Worm (Caenorhabditis elegans) whole organism, L3 larva: ENCODE results near the gene srd-39.

ENCODE experiments used
- R02D3.7 ChIP-seq: fragments of 150-350 bp; optimal IDR thresholded peaks from 2 replicates; lab custom pipeline; 2014; ENCODE audit warnings: missing biosample characterization, missing genetic modification characterization
- aly-2 ChIP-seq: fragments of 150-350 bp; optimal IDR thresholded peaks from 2 replicates; lab custom pipeline; 2014; ENCODE audit warnings: missing biosample characterization, missing genetic modification characterization
- ceh-16 ChIP-seq: sonication (generic microtip); optimal IDR thresholded peaks from 2 replicates; lab custom pipeline; 2017; ENCODE audit warnings: missing biosample characterization, missing genetic modification characterization
- ceh-28 ChIP-seq: fragments of 150-350 bp; optimal IDR thresholded peaks from 2 replicates; lab custom pipeline; 2014; ENCODE audit warnings: missing biosample characterization, missing genetic modification reagents, missing genetic modification characterization
- ceh-82 ChIP-seq: fragments of 150-350 bp; optimal IDR thresholded peaks from 2 replicates; lab custom pipeline; 2014; ENCODE audit warnings: missing biosample characterization, missing genetic modification characterization
- ceh-9 ChIP-seq: sonication (generic microtip); optimal IDR thresholded peaks from 2 replicates; lab custom pipeline; 2018; ENCODE audit warnings: missing biosample characterization, missing genetic modification characterization
- egl-27 ChIP-seq: sonication (generic microtip); optimal IDR thresholded peaks from 4 replicates; lab custom pipeline; 2017; ENCODE audit warnings: missing biosample characterization, missing genetic modification reagents, missing genetic modification characterization
- egl-5 ChIP-seq: fragments of 150-350 bp; optimal IDR thresholded peaks from 2 replicates; lab custom pipeline; 2017; ENCODE audit warnings: missing biosample characterization, missing genetic modification reagents, missing genetic modification characterization, inconsistent platforms
- elt-2 ChIP-seq: sonication (generic microtip); optimal IDR thresholded peaks from 2 replicates; lab custom pipeline; 2016; ENCODE audit warnings: missing genetic modification reagents, mild to moderate bottlenecking, missing genetic modification characterization, missing compliant biosample characterization
- fkh-10 ChIP-seq: sonication (generic microtip); optimal IDR thresholded peaks from 2 replicates; lab custom pipeline; 2017; ENCODE audit warnings: missing biosample characterization, missing genetic modification reagents, missing genetic modification characterization
- fos-1 ChIP-seq: fragments of 150-350 bp; optimal IDR thresholded peaks from 2 replicates; lab custom pipeline; 2014; ENCODE audit warnings: missing biosample characterization, missing genetic modification characterization
- hmg-11 ChIP-seq: sonication (generic microtip); optimal IDR thresholded peaks from 2 replicates; lab custom pipeline; 2016; ENCODE audit warnings: missing genetic modification characterization, missing compliant biosample characterization
- jun-1 ChIP-seq: fragments of 150-350 bp; optimal IDR thresholded peaks from 2 replicates; lab custom pipeline; 2014; ENCODE audit warnings: missing biosample characterization, missing genetic modification reagents, missing genetic modification characterization
- lin-15B ChIP-seq: fragments of 150-350 bp; optimal IDR thresholded peaks from 2 replicates; lab custom pipeline; 2014; ENCODE audit warnings: missing biosample characterization, missing genetic modification characterization
- lin-39 ChIP-seq: fragments of 150-350 bp; optimal IDR thresholded peaks from 2 replicates; lab custom pipeline; 2018; ENCODE audit warnings: missing biosample characterization, missing genetic modification reagents, missing genetic modification characterization
- lsy-12 ChIP-seq: sonication (generic microtip); optimal IDR thresholded peaks from 2 replicates; lab custom pipeline; 2016; ENCODE audit warnings: mild to moderate bottlenecking, missing genetic modification characterization, missing compliant biosample characterization
- mdl-1 ChIP-seq: fragments of 150-350 bp; optimal IDR thresholded peaks from 2 replicates; lab custom pipeline; 2014; ENCODE audit warnings: missing biosample characterization, missing genetic modification characterization
- mml-1 ChIP-seq: fragments of 150-350 bp; sonication (generic microtip); optimal IDR thresholded peaks from 3 replicates; lab custom pipeline; 2014; ENCODE audit warnings: missing biosample characterization, missing genetic modification characterization
- nfya-1 ChIP-seq: sonication (generic microtip); optimal IDR thresholded peaks from 2 replicates; lab custom pipeline; 2017; ENCODE audit warnings: missing genetic modification characterization, mild to moderate bottlenecking, missing compliant biosample characterization, antibody characterized with exemption, moderate library complexity; ENCODE audit not compliant: insufficient read depth
- nhr-11 ChIP-seq: fragments of 150-350 bp; optimal IDR thresholded peaks from 2 replicates; lab custom pipeline; 2014; ENCODE audit warnings: missing biosample characterization, missing genetic modification characterization
- nhr-23 ChIP-seq: fragments of 150-350 bp; optimal IDR thresholded peaks from 2 replicates; lab custom pipeline; 2014; ENCODE audit warnings: missing biosample characterization, missing genetic modification reagents, missing genetic modification characterization
- nhr-237 ChIP-seq: fragments of 150-350 bp; optimal IDR thresholded peaks from 2 replicates; lab custom pipeline; 2014; ENCODE audit warnings: missing biosample characterization, missing genetic modification characterization
- nhr-28 ChIP-seq: fragments of 150-350 bp; optimal IDR thresholded peaks from 2 replicates; lab custom pipeline; 2014; ENCODE audit warnings: missing biosample characterization, missing genetic modification characterization
- nhr-43 ChIP-seq: sonication (generic microtip); optimal IDR thresholded peaks from 2 replicates; lab custom pipeline; 2016; ENCODE audit warnings: mild to moderate bottlenecking, missing genetic modification characterization, missing compliant biosample characterization; ENCODE audit not compliant: poor library complexity, severe bottlenecking
- nhr-67 ChIP-seq: fragments of 150-350 bp; optimal IDR thresholded peaks from 2 replicates; lab custom pipeline; 2014; ENCODE audit warnings: missing biosample characterization, missing genetic modification characterization
- nhr-76 ChIP-seq: fragments of 150-350 bp; sonication (generic microtip); optimal IDR thresholded peaks from 5 replicates; lab custom pipeline; 2014; ENCODE audit warnings: missing biosample characterization, missing genetic modification characterization
- nhr-77 ChIP-seq: fragments of 150-350 bp; optimal IDR thresholded peaks from 2 replicates; lab custom pipeline; 2014; ENCODE audit warnings: missing biosample characterization, missing genetic modification characterization
- pha-4 ChIP-seq: fragments of 150-350 bp; optimal IDR thresholded peaks from 2 replicates; lab custom pipeline; 2014; ENCODE audit warnings: missing biosample characterization, missing genetic modification reagents, missing genetic modification characterization
- pqm-1 ChIP-seq: fragments of 150-350 bp; optimal IDR thresholded peaks from 2 replicates; lab custom pipeline; 2017; ENCODE audit warnings: missing biosample characterization, missing genetic modification characterization, inconsistent platforms
- sea-2 ChIP-seq: fragments of 150-350 bp; sonication (generic microtip); optimal IDR thresholded peaks from 4 replicates; lab custom pipeline; 2014; ENCODE audit warnings: missing biosample characterization, missing genetic modification reagents, missing genetic modification characterization
- skn-1 ChIP-seq: fragments of 150-350 bp; optimal IDR thresholded peaks from 2 replicates; lab custom pipeline; 2014; ENCODE audit warnings: missing biosample characterization, missing genetic modification characterization
- snpc-4 ChIP-seq: fragments of 150-350 bp; optimal IDR thresholded peaks from 2 replicates; lab custom pipeline; 2014; ENCODE audit warnings: missing biosample characterization, missing genetic modification characterization
- unc-62 ChIP-seq: fragments of 150-350 bp; sonication (generic microtip); optimal IDR thresholded peaks from 4 replicates; lab custom pipeline; 2014; ENCODE audit warnings: missing biosample characterization, missing genetic modification reagents, missing genetic modification characterization
- zag-1 ChIP-seq: fragments of 150-350 bp; optimal IDR thresholded peaks from 2 replicates; lab custom pipeline; 2014; ENCODE audit warnings: missing biosample characterization, missing genetic modification characterization
- ztf-11 ChIP-seq: fragments of 150-350 bp; optimal IDR thresholded peaks from 2 replicates; lab custom pipeline; 2014; ENCODE audit warnings: missing biosample characterization, missing genetic modification characterization
- ztf-4 ChIP-seq: fragments of 150-350 bp; optimal IDR thresholded peaks from 2 replicates; lab custom pipeline; 2014; ENCODE audit warnings: missing biosample characterization, missing genetic modification characterization

srd-39 gene

ce11 chrX:13291506-13291905 lies 8.9 kb downstream of the srd-39 start, which contains the start of gene srd-38:
Gene srd-38, plus strand, starts transcription at chrX:13291806.
- no peak for TF ChIP-seq lsy-12 (tag; lab: Kevin White, UChicago)
- no peak for TF ChIP-seq nfya-1
- no peak for TF ChIP-seq nhr-237 (tag; lab: Kevin White, UChicago)
- TF ChIP-seq egl-27 (tag; lab: Kevin White, UChicago) = no peak
- TF ChIP-seq ztf-4 (tag; lab: Kevin White, UChicago) = no peak
- no peak for TF ChIP-seq unc-62 (GFP tag; lab: Kevin White, UChicago)
- no peak for TF ChIP-seq nhr-23 (tag; lab: Kevin White, UChicago)
- TF ChIP-seq fkh-10 = no peak
- TF ChIP-seq nhr-28 (tag; lab: Kevin White, UChicago) = no peak
- TF ChIP-seq, all 47 proteins: peak for 0

ce11 chrX:13290531-13290930 lies 9.9 kb downstream of the srd-39 start, which contains the start of gene R04D3.3:
Gene R04D3.3, minus strand, starts transcription at chrX:13290631.
- TF ChIP-seq nhr-23 (tag; lab: Kevin White, UChicago) (no peak), nhr-76 (tag; lab: Kevin White, UChicago) (no peak), egl-5 (tag; lab: Kevin White, UChicago) (no peak), skn-1 (no peak), aly-2 (tag; lab: Kevin White, UChicago) (no peak), ztf-4 (tag; lab: Kevin White, UChicago) (no peak), nfya-1 (no peak), mml-1 (tag; lab: Kevin White, UChicago) (no peak), fkh-10 (no peak), egl-27 (tag; lab: Kevin White, UChicago) (no peak), sea-2 (GFP tag; lab: Kevin White, UChicago) (no peak), nhr-67 (tag; lab: Kevin White, UChicago) (no peak), jun-1 (tag; lab: Kevin White, UChicago) (no peak), pha-4 (tag; lab: Kevin White, UChicago) (no peak), snpc-4 (tag; lab: Kevin White, UChicago) (no peak), ceh-28 (tag; lab: Kevin White, UChicago) (no peak), nhr-11 (no peak), ztf-11 (tag; lab: Kevin White, UChicago) (no peak), ceh-9 (tag; lab: Kevin White, UChicago) (no peak)

ce11 chrX:13288715-13289114 lies 11.7 kb downstream of the srd-39 start, which contains the start of gene R04D3.4:
Gene R04D3.4, minus strand, starts transcription at chrX:13288815.
- TF ChIP-seq ztf-11 (tag; lab: Kevin White, UChicago) (no peak), R02D3.7 (tag; lab: Kevin White, UChicago) (no peak), nhr-23 (tag; lab: Kevin White, UChicago) (no peak), nhr-77 (tag; lab: Kevin White, UChicago) (no peak), mdl-1 (tag; lab: Kevin White, UChicago) (no peak), ceh-9 (tag; lab: Kevin White, UChicago) (no peak), ceh-16 (tag; lab: Kevin White, UChicago) (no peak), lin-39 (tag; lab: Kevin White, UChicago) (no peak), nhr-28 (tag; lab: Kevin White, UChicago) (no peak), zag-1 (tag; lab: Kevin White, UChicago) (no peak), fkh-10 (no peak), pha-4 (tag; lab: Kevin White, UChicago) (no peak), ztf-4 (tag; lab: Kevin White, UChicago) (no peak)

- TF ChIP-seq nhr-28 (tag; lab: Kevin White, UChicago) = no peak
- no peak for TF ChIP-seq ceh-28 (tag; lab: Kevin White, UChicago)
- no peak for TF ChIP-seq ceh-82 (tag; lab: Kevin White, UChicago)
- TF ChIP-seq fos-1 = no peak
- no peak for TF ChIP-seq nhr-67 (tag; lab: Kevin White, UChicago)
- no peak for TF ChIP-seq fkh-10
- TF ChIP-seq, all 47 proteins: peak for 0
Measured at ce11 chrX:13286533-13286932, 13.9 kb downstream of the srd-39 start, which contains the start of gene R04D3.2. Gene R04D3.2, minus strand, starts transcription at chrX:13286633.

- TF ChIP-seq nhr-43 (no peak), R02D3.7 (tag; lab: Kevin White, UChicago) (no peak), nhr-76 (tag; lab: Kevin White, UChicago) (no peak), lin-39 (tag; lab: Kevin White, UChicago) (no peak), lsy-12 (tag; lab: Kevin White, UChicago) (no peak), skn-1 (no peak), lin-15B (tag; lab: Kevin White, UChicago) (no peak), mml-1 (tag; lab: Kevin White, UChicago) (no peak), zag-1 (tag; lab: Kevin White, UChicago) (no peak), pqm-1 (tag; lab: Kevin White, UChicago) (no peak), elt-2 (tag; lab: Kevin White, UChicago) (no peak), hmg-11 (tag; lab: Kevin White, UChicago) (no peak), ztf-11 (tag; lab: Kevin White, UChicago) (no peak), nhr-23 (tag; lab: Kevin White, UChicago) (no peak), fos-1 (no peak), jun-1 (tag; lab: Kevin White, UChicago) (no peak), nhr-67 (tag; lab: Kevin White, UChicago) (no peak), ztf-4 (tag; lab: Kevin White, UChicago) (no peak), pha-4 (tag; lab: Kevin White, UChicago) (no peak), sea-2 (GFP tag; lab: Kevin White, UChicago) (no peak)
Measured at ce11 chrX:13284618-13285017, 15.8 kb downstream of the srd-39 start.
